Fruit fly (Drosophila melanogaster) whole organism, embryonic: ENCODE results near the gene CG8142.
A peak's percentile ranks its signal among the peaks of the same experiment; 100 is the strongest.

Source experiments
- CG12299 ChIP-seq: fragments of 200-800 bp; sonication (Bioruptor generic); optimal IDR thresholded peaks from 2 replicates; lab custom pipeline; 2018; ENCODE audit warnings: missing biosample characterization, mild to moderate bottlenecking, missing genetic modification characterization
- CG13424 ChIP-seq: fragments of 200-800 bp; sonication (Bioruptor generic); optimal IDR thresholded peaks from 2 replicates; lab custom pipeline; 2019; ENCODE audit warnings: missing biosample characterization, mild to moderate bottlenecking, missing genetic modification characterization, moderate library complexity
- CG17361 ChIP-seq: fragments of 200-800 bp; sonication (Bioruptor generic); IDR thresholded peaks from 3 replicates; pipeline ENCODE4 v1.3.6; 2022; ENCODE audit warnings: missing biosample characterization, missing genetic modification characterization
- CG17612 ChIP-seq: fragments of 200-800 bp; sonication (Bioruptor generic); IDR thresholded peaks from 2 replicates; pipeline ENCODE4 v1.3.6; 2022; ENCODE audit warnings: missing biosample characterization, missing genetic modification characterization
- CG2120 ChIP-seq: fragments of 200-800 bp; sonication (Bioruptor generic); optimal IDR thresholded peaks from 3 replicates; lab custom pipeline; 2016; ENCODE audit warnings: missing biosample characterization, missing genetic modification characterization
- CG30020 ChIP-seq: fragments of 200-800 bp; optimal IDR thresholded peaks from 2 replicates; lab custom pipeline; 2019; ENCODE audit warnings: missing biosample characterization, mild to moderate bottlenecking, missing genetic modification characterization, moderate library complexity
- CG32767 ChIP-seq: fragments of 200-800 bp; sonication (Bioruptor generic); IDR thresholded peaks from 2 replicates; pipeline ENCODE4 v1.3.6; 2022; ENCODE audit warnings: missing biosample characterization, missing genetic modification characterization
- CG32772 ChIP-seq: fragments of 200-800 bp; sonication (Bioruptor generic); IDR thresholded peaks from 2 replicates; pipeline ENCODE4 v1.3.6; 2022; ENCODE audit warnings: missing biosample characterization, missing genetic modification characterization
- CG3407 ChIP-seq: fragments of 200-800 bp; sonication (Bioruptor generic); optimal IDR thresholded peaks from 2 replicates; lab custom pipeline; 2018; ENCODE audit warnings: missing biosample characterization, mild to moderate bottlenecking, missing genetic modification characterization
- CG4328 ChIP-seq: fragments of 200-800 bp; sonication (Bioruptor generic); optimal IDR thresholded peaks from 3 replicates; lab custom pipeline; 2017; ENCODE audit warnings: missing biosample characterization, missing genetic modification reagents, missing genetic modification characterization
- CG4404 ChIP-seq: fragments of 200-800 bp; sonication (Bioruptor generic); IDR thresholded peaks from 2 replicates; pipeline ENCODE4 v1.3.6; 2022; ENCODE audit warnings: missing biosample characterization, missing genetic modification characterization
- CG5953 ChIP-seq: fragments of 200-800 bp; sonication (Bioruptor generic); IDR thresholded peaks from 2 replicates; pipeline ENCODE4 v1.3.6; 2022; ENCODE audit warnings: missing biosample characterization, missing genetic modification characterization
- CG9817 ChIP-seq: fragments of 200-800 bp; sonication (Bioruptor generic); optimal IDR thresholded peaks from 2 replicates; lab custom pipeline; 2018; ENCODE audit warnings: missing biosample characterization, mild to moderate bottlenecking, missing genetic modification characterization, moderate library complexity
- Doc3 ChIP-seq: fragments of 200-800 bp; sonication (Bioruptor generic); IDR thresholded peaks from 3 replicates; pipeline ENCODE4 v1.3.6; 2022; ENCODE audit warnings: missing biosample characterization, missing genetic modification characterization; ENCODE audit not compliant: partially characterized antibody
- E2f2 ChIP-seq: fragments of 200-800 bp; sonication (Bioruptor generic); IDR thresholded peaks from 2 replicates; pipeline ENCODE4 v1.3.6; 2022; ENCODE audit warnings: missing biosample characterization, missing genetic modification characterization
- ERR ChIP-seq: fragments of 200-800 bp; sonication (Bioruptor generic); optimal IDR thresholded peaks from 2 replicates; lab custom pipeline; 2016; ENCODE audit warnings: missing biosample characterization, missing genetic modification characterization
- Elba2 ChIP-seq: fragments of 200-800 bp; sonication (Bioruptor generic); optimal IDR thresholded peaks from 3 replicates; lab custom pipeline; 2016; ENCODE audit warnings: missing biosample characterization, missing genetic modification characterization
- H15 ChIP-seq: fragments of 200-800 bp; sonication (Bioruptor generic); IDR thresholded peaks from 3 replicates; pipeline ENCODE4 v1.3.6; 2022; ENCODE audit warnings: missing biosample characterization, missing genetic modification characterization
- Lim3 ChIP-seq: fragments of 200-800 bp; sonication (Bioruptor generic); IDR thresholded peaks from 2 replicates; pipeline ENCODE4 v1.3.6; 2022; ENCODE audit warnings: missing biosample characterization, missing genetic modification characterization
- Myb ChIP-seq: fragments of 200-800 bp; sonication (Bioruptor generic); optimal IDR thresholded peaks from 2 replicates; lab custom pipeline; 2016; ENCODE audit warnings: missing biosample characterization, missing genetic modification characterization
- Nf-YB ChIP-seq: fragments of 200-800 bp; sonication (Bioruptor generic); optimal IDR thresholded peaks from 3 replicates; lab custom pipeline; 2019; ENCODE audit warnings: missing biosample characterization, mild to moderate bottlenecking, missing genetic modification characterization, moderate library complexity
- Oli ChIP-seq: fragments of 200-800 bp; sonication (Bioruptor generic); optimal IDR thresholded peaks from 2 replicates; lab custom pipeline; 2018; ENCODE audit warnings: missing biosample characterization, mild to moderate bottlenecking, missing genetic modification characterization, moderate library complexity
- Pdp1 ChIP-seq, 2 experiments: fragments of 200-800 bp; sonication (Bioruptor generic); optimal IDR thresholded peaks; 3 replicates each; lab custom pipeline; 2016; ENCODE audit warnings: missing biosample characterization in 2 of 2, missing genetic modification characterization in 2 of 2, mild to moderate bottlenecking in 1 of 2, moderate library complexity in 1 of 2
- Stat92E ChIP-seq, 3 experiments: fragments of >200 bp in 2 of 3; fragments of 200-800 bp in 1 of 3; sonication (Bioruptor generic) in 1 of 3; optimal IDR thresholded peaks; 2 replicates each; lab custom pipeline; 2017 to 2019; ENCODE audit warnings: missing biosample characterization in 3 of 3, missing genetic modification characterization in 3 of 3, mild to moderate bottlenecking in 1 of 3, moderate library complexity in 1 of 3
- abd-A ChIP-seq: fragments of 200-800 bp; sonication (Bioruptor generic); optimal IDR thresholded peaks from 3 replicates; lab custom pipeline; 2019; ENCODE audit warnings: missing biosample characterization, mild to moderate bottlenecking, missing genetic modification characterization, moderate library complexity
- bbx ChIP-seq: fragments of 200-800 bp; sonication (Bioruptor generic); IDR thresholded peaks from 2 replicates; pipeline ENCODE4 v1.3.6; 2022; ENCODE audit warnings: missing biosample characterization, missing genetic modification characterization; ENCODE audit not compliant: partially characterized antibody
- bcd ChIP-seq: fragments of 200-800 bp; sonication (Bioruptor generic); optimal IDR thresholded peaks from 2 replicates; lab custom pipeline; 2017; ENCODE audit warnings: missing biosample characterization, mild to moderate bottlenecking, missing genetic modification characterization
- cato ChIP-seq: fragments of 200-800 bp; sonication (Bioruptor generic); optimal IDR thresholded peaks from 2 replicates; lab custom pipeline; 2016; ENCODE audit warnings: missing biosample characterization, missing genetic modification characterization, borderline replicate concordance
- chm ChIP-seq: fragments of 200-800 bp; sonication (Bioruptor generic); IDR thresholded peaks from 2 replicates; pipeline ENCODE4 v1.3.6; 2022; ENCODE audit warnings: missing biosample characterization, missing genetic modification characterization
- crp ChIP-seq, 2 experiments: fragments of 200-800 bp; sonication (Bioruptor generic); optimal IDR thresholded peaks; 2 replicates in 1 of 2; 3 replicates in 1 of 2; lab custom pipeline; 2017; ENCODE audit warnings: missing biosample characterization in 2 of 2, missing genetic modification characterization in 2 of 2, mild to moderate bottlenecking in 1 of 2, moderate library complexity in 1 of 2
- cwo ChIP-seq: fragments of 200-800 bp; sonication (Bioruptor generic); optimal IDR thresholded peaks from 3 replicates; lab custom pipeline; 2017; ENCODE audit warnings: missing biosample characterization, missing genetic modification characterization, mild to moderate bottlenecking, moderate library complexity, missing genetic modification reagents
- da ChIP-seq: fragments of 200-800 bp; sonication (Bioruptor generic); optimal IDR thresholded peaks from 2 replicates; lab custom pipeline; 2016; ENCODE audit warnings: missing biosample characterization, missing genetic modification characterization
- dmrt99B ChIP-seq: fragments of 200-800 bp; sonication (Bioruptor generic); optimal IDR thresholded peaks from 2 replicates; lab custom pipeline; 2018; ENCODE audit warnings: missing biosample characterization, mild to moderate bottlenecking, missing genetic modification characterization, moderate library complexity
- dpn ChIP-seq, 2 experiments: fragments of 200-800 bp; sonication (Bioruptor generic); optimal IDR thresholded peaks; 3 replicates each; lab custom pipeline; 2016; ENCODE audit warnings: missing biosample characterization in 2 of 2, missing genetic modification characterization in 2 of 2
- ewg ChIP-seq: fragments of 200-800 bp; sonication (Bioruptor generic); optimal IDR thresholded peaks from 3 replicates; lab custom pipeline; 2017; ENCODE audit warnings: mild to moderate bottlenecking, missing biosample characterization, missing genetic modification reagents, missing genetic modification characterization
- eyg ChIP-seq: fragments of 200-800 bp; sonication (Bioruptor generic); optimal IDR thresholded peaks from 3 replicates; lab custom pipeline; 2016; ENCODE audit warnings: missing biosample characterization, missing genetic modification characterization
- h ChIP-seq: fragments of >200 bp; optimal IDR thresholded peaks from 2 replicates; lab custom pipeline; 2017
- her ChIP-seq: fragments of 200-800 bp; sonication (Bioruptor generic); optimal IDR thresholded peaks from 2 replicates; lab custom pipeline; 2016; ENCODE audit warnings: missing biosample characterization, missing genetic modification characterization
- klu ChIP-seq: fragments of 200-800 bp; sonication (Bioruptor generic); IDR thresholded peaks from 2 replicates; pipeline ENCODE4 v1.3.6; 2022; ENCODE audit warnings: missing biosample characterization, missing genetic modification characterization
- luna ChIP-seq: fragments of 200-800 bp; sonication (Bioruptor generic); optimal IDR thresholded peaks from 2 replicates; lab custom pipeline; 2016; ENCODE audit warnings: missing biosample characterization, missing genetic modification characterization
- mam ChIP-seq: fragments of 200-800 bp; sonication (Bioruptor generic); optimal IDR thresholded peaks from 3 replicates; lab custom pipeline; 2016; ENCODE audit warnings: missing biosample characterization, missing genetic modification characterization
- odd ChIP-seq: fragments of 200-800 bp; sonication (Bioruptor generic); optimal IDR thresholded peaks from 2 replicates; lab custom pipeline; 2017; ENCODE audit warnings: missing biosample characterization, mild to moderate bottlenecking, missing genetic modification characterization
- pho ChIP-seq: fragments of 200-800 bp; sonication (Bioruptor generic); optimal IDR thresholded peaks from 2 replicates; lab custom pipeline; 2016; ENCODE audit warnings: missing biosample characterization, missing genetic modification characterization
- pros ChIP-seq: fragments of 200-800 bp; sonication (Bioruptor generic); optimal IDR thresholded peaks from 3 replicates; lab custom pipeline; 2019; ENCODE audit warnings: missing biosample characterization, mild to moderate bottlenecking, missing genetic modification characterization, moderate library complexity
- ro ChIP-seq: fragments of 200-800 bp; sonication (Bioruptor generic); IDR thresholded peaks from 2 replicates; pipeline ENCODE4 v1.3.6; 2022; ENCODE audit warnings: missing biosample characterization, missing genetic modification characterization
- run ChIP-seq: fragments of 200-800 bp; sonication (Bioruptor generic); optimal IDR thresholded peaks from 3 replicates; lab custom pipeline; 2018; ENCODE audit warnings: missing biosample characterization, mild to moderate bottlenecking, missing genetic modification characterization
- slp2 ChIP-seq: fragments of 200-800 bp; sonication (Bioruptor generic); optimal IDR thresholded peaks from 2 replicates; lab custom pipeline; 2016; ENCODE audit warnings: missing biosample characterization, missing genetic modification characterization
- sob ChIP-seq: fragments of 200-800 bp; sonication (Bioruptor generic); IDR thresholded peaks from 2 replicates; pipeline ENCODE4 v1.3.6; 2022; ENCODE audit warnings: missing biosample characterization, missing genetic modification characterization
- toy ChIP-seq: fragments of 200-800 bp; sonication (Bioruptor generic); IDR thresholded peaks from 2 replicates; pipeline ENCODE4 v1.3.6; 2022; ENCODE audit warnings: missing biosample characterization, missing genetic modification characterization
- tx ChIP-seq: fragments of 200-800 bp; sonication (Bioruptor generic); optimal IDR thresholded peaks from 2 replicates; lab custom pipeline; 2016; ENCODE audit warnings: missing biosample characterization, missing genetic modification characterization

Gene CG8142

dm6 chrX:17802353-17803121 is 42.0 kb downstream of the CG8142 start (continued):
- TF ChIP-seq klu (0 out of 2 replicates have a peak, but pooled peaks have one; percentile 24), dmrt99B (peak; percentile 65), odd (GFP tag; lab: Kevin White, UChicago) (peak; percentile 1), mam (GFP tag; lab: Kevin White, UChicago) (no peak), Myb (GFP tag; lab: Kevin White, UChicago) (no peak), CG4328 (GFP tag; lab: Kevin White, UChicago) (no peak), CG5953 (GFP tag; lab: Robert Waterston, UW) (no peak), pros (GFP tag; lab: Kevin White, UChicago) (no peak), CG13424 (tag; lab: Kevin White, UChicago) (peak; percentile 52), run (no peak), CG17361 (GFP tag; lab: Robert Waterston, UW) (peak; percentile 50; the same call in 1 of the 3 replicates), cato (GFP tag; lab: Kevin White, UChicago) (no peak), CG30020 (no peak), h (no peak), pho (GFP tag; lab: Kevin White, UChicago) (no peak), CG12299 (tag; lab: Kevin White, UChicago) (no peak), CG4404 (GFP tag; lab: Robert Waterston, UW) (peak; percentile 43), CG32772 (GFP tag; lab: Robert Waterston, UW) (no peak), CG3407 (GFP tag; lab: Kevin White, UChicago) (no peak), CG17612 (GFP tag; lab: Robert Waterston, UW) (no peak), sob (peak; percentile 27; the same call in 1 of the 2 replicates), Doc3 (GFP tag; lab: Robert Waterston, UW) (no peak), CG9817 (tag; lab: Kevin White, UChicago) (peak; percentile 31), bcd (GFP tag; lab: Kevin White, UChicago) (peak; percentile 42), eyg (no peak), Stat92E (GFP tag; optimal IDR thresholded peaks at IDR 0.05; lab: Kevin White, UChicago) (no peak), ro (GFP tag; lab: Robert Waterston, UW) (no peak), Oli (peak; percentile 49), Nf-YB (GFP tag; lab: Kevin White, UChicago) (peak; percentile 78), bbx (GFP tag; lab: Robert Waterston, UW) (no peak), ERR (GFP tag; lab: Kevin White, UChicago) (no peak), Pdp1 (GFP tag; optimal IDR thresholded peaks at IDR 0.05; lab: Kevin White, UChicago) (peak in 1 of 2 experiments; percentile 18), E2f2 (GFP tag; lab: Robert Waterston, UW) (no peak), CG32767 (no peak), tx (no peak), abd-A (tag; lab: Kevin White, UChicago) (peak; percentile 48), CG2120 (GFP tag; lab: Kevin White, UChicago) (peak; percentile 61), da (no peak), ewg (GFP tag; lab: Kevin White, UChicago) (peak; percentile 64), dpn (GFP tag; optimal IDR thresholded peaks at IDR 0.05; lab: Kevin White, UChicago) (peak in 1 of 2 experiments; percentile 22), her (GFP tag; lab: Kevin White, UChicago) (no peak), cwo (GFP tag; lab: Kevin White, UChicago) (peak; percentile 40), luna (GFP tag; lab: Kevin White, UChicago) (no peak), Lim3 (GFP tag; lab: Robert Waterston, UW) (no peak), H15 (0 out of 3 replicates have a peak, but pooled peaks have one; percentile 36), Elba2 (no peak), toy (no peak), chm (GFP tag; lab: Robert Waterston, UW) (no peak), slp2 (GFP tag; lab: Kevin White, UChicago) (no peak), crp (GFP tag; optimal IDR thresholded peaks at IDR 0.05; lab: Kevin White, UChicago) (no peak)
